Worm (Caenorhabditis elegans) whole organism, late embryonic: Measurements from ENCODE around the gene srx-96.

Experiments
- C08G9.2 ChIP-seq: sonication (generic microtip); optimal IDR thresholded peaks from 2 replicates; lab custom pipeline; 2016; ENCODE audit warnings: mild to moderate bottlenecking, missing genetic modification characterization, moderate library complexity, missing compliant biosample characterization
- F13H6.1 ChIP-seq: sonication (generic microtip); optimal IDR thresholded peaks from 2 replicates; lab custom pipeline; 2016; ENCODE audit warnings: missing genetic modification characterization, missing compliant biosample characterization
- K02D7.2 ChIP-seq: sonication (generic microtip); optimal IDR thresholded peaks from 2 replicates; lab custom pipeline; 2017; ENCODE audit warnings: mild to moderate bottlenecking, missing genetic modification characterization, missing compliant biosample characterization
- K09A11.1 ChIP-seq: sonication (generic microtip); optimal IDR thresholded peaks from 2 replicates; lab custom pipeline; 2017; ENCODE audit warnings: antibody characterized with exemption, mild to moderate bottlenecking, missing genetic modification characterization, missing compliant biosample characterization; ENCODE audit not compliant: insufficient read depth
- ahr-1 ChIP-seq: sonication (generic microtip); optimal IDR thresholded peaks from 2 replicates; lab custom pipeline; 2016; ENCODE audit warnings: missing genetic modification characterization, missing compliant biosample characterization
- ceh-14 ChIP-seq: sonication (generic microtip); optimal IDR thresholded peaks from 2 replicates; lab custom pipeline; 2016; ENCODE audit warnings: missing genotype, missing genetic modification characterization, missing compliant biosample characterization
- ceh-19 ChIP-seq: fragments of 200-800 bp; sonication (Bioruptor generic); optimal IDR thresholded peaks from 2 replicates; lab custom pipeline; 2018; ENCODE audit warnings: mild to moderate bottlenecking, missing genetic modification characterization, missing compliant biosample characterization
- ceh-2 ChIP-seq: sonication (generic microtip); optimal IDR thresholded peaks from 2 replicates; lab custom pipeline; 2016; ENCODE audit warnings: missing genotype, missing genetic modification characterization, missing compliant biosample characterization
- ceh-24 ChIP-seq: sonication (generic microtip); optimal IDR thresholded peaks from 2 replicates; lab custom pipeline; 2016; ENCODE audit warnings: mild to moderate bottlenecking, missing genetic modification characterization, missing compliant biosample characterization
- ceh-30 ChIP-seq: fragments of 150-350 bp; optimal IDR thresholded peaks from 2 replicates; lab custom pipeline; 2014; ENCODE audit warnings: missing biosample characterization, missing genetic modification characterization
- ceh-34 ChIP-seq: sonication (generic microtip); optimal IDR thresholded peaks from 2 replicates; lab custom pipeline; 2016; ENCODE audit warnings: mild to moderate bottlenecking, missing genetic modification characterization, missing compliant biosample characterization
- che-1 ChIP-seq: sonication (generic microtip); optimal IDR thresholded peaks from 2 replicates; lab custom pipeline; 2016; ENCODE audit warnings: mild to moderate bottlenecking, missing genetic modification characterization, missing compliant biosample characterization
- eyg-1 ChIP-seq: sonication (generic microtip); optimal IDR thresholded peaks from 2 replicates; lab custom pipeline; 2016; ENCODE audit warnings: missing genotype, missing genetic modification characterization, missing compliant biosample characterization
- fax-1 ChIP-seq: sonication (generic microtip); optimal IDR thresholded peaks from 2 replicates; lab custom pipeline; 2016; ENCODE audit warnings: missing genotype, missing genetic modification characterization, missing compliant biosample characterization
- fkh-10 ChIP-seq: fragments of 150-350 bp; optimal IDR thresholded peaks from 2 replicates; lab custom pipeline; 2014; ENCODE audit warnings: missing biosample characterization, missing genetic modification reagents, missing genetic modification characterization
- fkh-6 ChIP-seq: sonication (generic microtip); optimal IDR thresholded peaks from 2 replicates; lab custom pipeline; 2016; ENCODE audit warnings: missing genetic modification characterization, missing compliant biosample characterization
- hlh-15 ChIP-seq: sonication (generic microtip); optimal IDR thresholded peaks from 2 replicates; lab custom pipeline; 2016; ENCODE audit warnings: missing genetic modification characterization, missing compliant biosample characterization
- hlh-8 ChIP-seq: sonication (generic microtip); optimal IDR thresholded peaks from 2 replicates; lab custom pipeline; 2016; ENCODE audit warnings: missing genotype, missing genetic modification characterization, missing compliant biosample characterization
- lin-11 ChIP-seq: fragments of 200-800 bp; sonication (Bioruptor generic); optimal IDR thresholded peaks from 2 replicates; lab custom pipeline; 2018; ENCODE audit warnings: mild to moderate bottlenecking, missing genetic modification characterization, missing compliant biosample characterization
- madf-2 ChIP-seq: sonication (generic microtip); optimal IDR thresholded peaks from 2 replicates; lab custom pipeline; 2017; ENCODE audit warnings: missing genetic modification characterization, missing compliant biosample characterization
- nfya-1 ChIP-seq: sonication (generic microtip); optimal IDR thresholded peaks from 2 replicates; lab custom pipeline; 2017; ENCODE audit warnings: missing genetic modification characterization, mild to moderate bottlenecking, missing compliant biosample characterization, antibody characterized with exemption, moderate library complexity
- odd-2 ChIP-seq: sonication (generic microtip); optimal IDR thresholded peaks from 2 replicates; lab custom pipeline; 2017; ENCODE audit warnings: antibody characterized with exemption, mild to moderate bottlenecking, missing genetic modification characterization, missing compliant biosample characterization
- pax-1 ChIP-seq: fragments of 150-350 bp; optimal IDR thresholded peaks from 2 replicates; lab custom pipeline; 2014; ENCODE audit warnings: missing biosample characterization, missing genetic modification characterization
- pha-2 ChIP-seq: sonication (generic microtip); optimal IDR thresholded peaks from 2 replicates; lab custom pipeline; 2017; ENCODE audit warnings: mild to moderate bottlenecking, missing genetic modification characterization, missing compliant biosample characterization
- pha-4 ChIP-seq: fragments of 150-350 bp; optimal IDR thresholded peaks from 2 replicates; lab custom pipeline; 2018; ENCODE audit warnings: missing biosample characterization, missing genetic modification reagents, missing genetic modification characterization
- pqm-1 ChIP-seq: sonication (generic microtip); optimal IDR thresholded peaks from 2 replicates; lab custom pipeline; 2016; ENCODE audit warnings: missing genetic modification characterization, missing compliant biosample characterization
- pros-1 ChIP-seq: fragments of 150-350 bp; optimal IDR thresholded peaks from 2 replicates; lab custom pipeline; 2014; ENCODE audit warnings: missing biosample characterization, missing genetic modification reagents, missing genetic modification characterization
- sdc-2 ChIP-seq: sonication (generic microtip); optimal IDR thresholded peaks from 2 replicates; lab custom pipeline; 2016; ENCODE audit warnings: missing genotype, missing genetic modification characterization, missing compliant biosample characterization
- sox-2 ChIP-seq: fragments of 200-800 bp; sonication (Bioruptor generic); IDR thresholded peaks from 2 replicates; pipeline ENCODE4 v1.3.6; 2022; ENCODE audit warnings: missing genetic modification reagents, missing genetic modification characterization, missing compliant biosample characterization
- sox-4 ChIP-seq: sonication (generic microtip); optimal IDR thresholded peaks from 2 replicates; lab custom pipeline; 2017; ENCODE audit warnings: mild to moderate bottlenecking, missing genetic modification characterization, inconsistent platforms, missing compliant biosample characterization
- syd-9 ChIP-seq: sonication (generic microtip); optimal IDR thresholded peaks from 2 replicates; lab custom pipeline; 2016; ENCODE audit warnings: mild to moderate bottlenecking, missing genetic modification characterization, moderate library complexity, missing compliant biosample characterization
- unc-3 ChIP-seq, 2 experiments: fragments of 200-800 bp in 1 of 2; sonication (Bioruptor generic) in 1 of 2; sonication (generic microtip) in 1 of 2; conservative IDR thresholded peaks in 1 of 2; optimal IDR thresholded peaks in 1 of 2; 2 replicates each; pipeline versions ENCODE4 v1.3.6 to Lab custom; 2016 to 2022; ENCODE audit warnings: missing compliant biosample characterization in 2 of 2, missing genetic modification characterization in 2 of 2, missing genetic modification reagents in 1 of 2
- unc-42 ChIP-seq: sonication (generic microtip); optimal IDR thresholded peaks from 2 replicates; lab custom pipeline; 2016; ENCODE audit warnings: missing genotype, missing genetic modification characterization, missing compliant biosample characterization
- unc-55 ChIP-seq: sonication (generic microtip); optimal IDR thresholded peaks from 2 replicates; lab custom pipeline; 2017; ENCODE audit warnings: missing biosample characterization, missing genetic modification reagents, missing genetic modification characterization
- zip-5 ChIP-seq: sonication (generic microtip); optimal IDR thresholded peaks from 2 replicates; lab custom pipeline; 2016; ENCODE audit warnings: missing genetic modification characterization, missing compliant biosample characterization
- ztf-16 ChIP-seq: sonication (generic microtip); optimal IDR thresholded peaks from 2 replicates; lab custom pipeline; 2017; ENCODE audit warnings: missing genetic modification characterization, missing compliant biosample characterization

The srx-96 gene

ce11 chrV:13711060-13711459 is at the start of gene srx-96:
Gene srx-96, plus strand, starts transcription at chrV:13711360.
- TF ChIP-seq unc-55 (GFP tag; lab: Kevin White, UChicago) (no peak), pros-1 (tag; lab: Kevin White, UChicago) (no peak), syd-9 (no peak), odd-2 (no peak)

DNA sequence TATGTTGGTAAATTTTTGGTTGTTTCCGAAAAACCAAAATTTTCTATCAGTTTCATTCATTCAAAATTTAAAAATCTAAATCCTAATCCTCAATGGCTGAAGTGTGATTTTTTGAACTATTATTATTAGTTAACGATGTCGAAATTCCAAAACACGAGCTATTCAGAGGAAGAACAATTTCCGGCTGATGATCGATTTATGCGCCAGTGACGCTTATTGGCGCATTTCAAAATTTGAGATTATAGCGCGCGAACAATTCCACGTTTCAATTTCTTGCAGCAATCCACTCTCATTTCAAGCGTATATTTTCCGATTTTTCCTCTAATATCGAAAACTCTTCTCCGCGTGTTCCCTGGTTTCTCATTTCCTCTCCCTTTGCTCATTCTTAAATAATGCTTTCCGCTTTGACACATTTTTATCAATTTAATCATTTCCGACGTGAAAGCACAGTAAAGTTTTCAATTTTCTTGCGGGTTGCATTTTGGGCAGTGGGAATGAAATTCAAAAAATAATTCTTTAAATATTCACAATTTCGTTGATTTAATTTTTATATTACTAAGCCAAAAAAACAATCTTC is 46.7 kb upstream of the srx-96 start:
- no peak for TF ChIP-seq C08G9.2 (tag; lab: Kevin White, UChicago)

- TF ChIP-seq ceh-2 (tag; lab: Kevin White, UChicago) (no peak), pros-1 (tag; lab: Kevin White, UChicago) (no peak), unc-42 (tag; lab: Kevin White, UChicago) (no peak), K09A11.1 (tag; lab: Kevin White, UChicago) (no peak), fkh-6 (no peak), F13H6.1 (no peak), ztf-16 (tag; lab: Kevin White, UChicago) (no peak), pha-4 (tag; lab: Kevin White, UChicago) (no peak), fkh-10 (GFP tag; lab: Kevin White, UChicago) (no peak), pax-1 (no peak), nfya-1 (tag; lab: Kevin White, UChicago) (no peak), K02D7.2 (tag; lab: Kevin White, UChicago) (no peak), pha-2 (tag; lab: Kevin White, UChicago) (no peak), sdc-2 (tag; lab: Kevin White, UChicago) (no peak), lin-11 (no peak)
Measured at ce11 chrV:13665089-13665488, 46.1 kb upstream of the srx-96 start, which contains the start of gene rde-12. Gene rde-12, plus strand, starts transcription at chrV:13665389.

ce11 chrV:13666460-13666859 is 44.7 kb upstream of the srx-96 start:
- no peak for TF ChIP-seq ceh-14 (tag; lab: Kevin White, UChicago)
- TF ChIP-seq hlh-8 (tag; lab: Kevin White, UChicago) = no peak
- TF ChIP-seq sox-4 = no peak
- no peak for TF ChIP-seq zip-5 (tag; lab: Kevin White, UChicago)
- TF ChIP-seq F13H6.1 = no peak
- no peak for TF ChIP-seq fax-1
- TF ChIP-seq madf-2 = no peak
- no peak for TF ChIP-seq syd-9
- TF ChIP-seq ceh-34 = no peak
- no peak for TF ChIP-seq eyg-1
- no peak for TF ChIP-seq ceh-19 (GFP tag; lab: Kevin White, UChicago)
- TF ChIP-seq hlh-15 (tag; lab: Kevin White, UChicago) = no peak
- no peak for TF ChIP-seq ceh-24 (tag; lab: Kevin White, UChicago)
- no peak for TF ChIP-seq lin-11

DNA sequence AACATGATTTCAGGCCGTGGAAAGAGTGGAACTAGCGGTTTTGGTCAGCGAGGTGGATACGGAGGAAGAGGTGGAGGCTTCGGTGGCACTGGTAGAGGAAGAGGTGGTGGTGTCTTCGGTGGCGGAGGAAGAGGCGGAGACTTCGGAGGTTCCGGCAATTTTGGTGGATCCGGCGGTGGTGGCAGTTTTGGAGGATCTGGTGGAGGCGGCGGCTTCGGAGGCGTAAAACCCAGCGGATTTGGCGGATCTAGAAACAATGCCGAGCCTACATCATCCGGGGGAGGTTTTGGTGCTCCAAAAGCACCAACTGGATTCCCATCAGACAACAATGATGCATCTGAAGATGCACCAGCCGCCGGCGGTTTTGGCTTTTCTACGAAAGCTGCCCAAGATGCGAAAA is 42.8 kb upstream of the srx-96 start:
- TF ChIP-seq pax-1 (no peak), sox-2 (GFP tag; lab: Robert Waterston, UW) (no peak), unc-3 (GFP tag; conservative IDR thresholded peaks at IDR 0.05; lab: Robert Waterston, UW) (no peak), unc-3 (tag; optimal IDR thresholded peaks at IDR 0.05; lab: Kevin White, UChicago) (no peak), K02D7.2 (tag; lab: Kevin White, UChicago) (no peak), fkh-10 (GFP tag; lab: Kevin White, UChicago) (no peak), ahr-1 (no peak), fax-1 (no peak), pqm-1 (tag; lab: Kevin White, UChicago) (no peak), ceh-30 (tag; lab: Kevin White, UChicago) (no peak), lin-11 (no peak), nfya-1 (tag; lab: Kevin White, UChicago) (no peak), sox-4 (no peak), che-1 (tag; lab: Kevin White, UChicago) (no peak)
